Worm (Caenorhabditis elegans) whole organism, young adult: ENCODE data around the gene copb-2.

Experiments used
- egl-18 ChIP-seq: fragments of 200-800 bp; sonication (Bioruptor generic); IDR thresholded peaks from 2 replicates; pipeline ENCODE4 v1.3.6; 2022; ENCODE audit warnings: missing genetic modification reagents, missing genetic modification characterization, missing compliant biosample characterization
- lin-40 ChIP-seq: sonication (generic microtip); optimal IDR thresholded peaks from 2 replicates; lab custom pipeline; 2016; ENCODE audit warnings: missing genetic modification characterization, mild to moderate bottlenecking, missing compliant biosample characterization, missing genotype, missing genetic modification reagents
- lsl-1 ChIP-seq: fragments of 200-800 bp; sonication (Bioruptor generic); optimal IDR thresholded peaks from 2 replicates; lab custom pipeline; 2018; ENCODE audit warnings: mild to moderate bottlenecking, missing genetic modification characterization, moderate library complexity, missing compliant biosample characterization
- madf-6 ChIP-seq: fragments of 200-800 bp; sonication (Bioruptor generic); IDR thresholded peaks from 2 replicates; pipeline ENCODE4 v1.3.6; 2022; ENCODE audit warnings: missing genetic modification reagents, missing genetic modification characterization, missing compliant biosample characterization
- sdz-38 ChIP-seq: sonication (generic microtip); optimal IDR thresholded peaks from 2 replicates; lab custom pipeline; 2016; ENCODE audit warnings: missing genotype, missing genetic modification characterization, missing compliant biosample characterization

- TF ChIP-seq lin-40 (tag; lab: Kevin White, UChicago): no peak
- no peak for TF ChIP-seq egl-18 (GFP tag; lab: Robert Waterston, UW)
- TF ChIP-seq sdz-38: no peak
- no peak for TF ChIP-seq madf-6
- TF ChIP-seq lsl-1: no peak
Measured at ce11 chrIV:9512836-9513235, 53.3 kb downstream of the copb-2 start, which contains the start of gene C33A12.3.
